Worm (Caenorhabditis elegans) whole organism, early embryonic: Measurements from ENCODE around the gene K11E4.6.

Experiments
- ama-1 ChIP-seq: fragments of 150-350 bp; optimal IDR thresholded peaks from 2 replicates; lab custom pipeline; 2014
- flt-1 ChIP-seq: fragments of 200-800 bp; sonication (Bioruptor generic); IDR thresholded peaks from 2 replicates; pipeline ENCODE4 v1.3.6; 2022; ENCODE audit warnings: missing genetic modification characterization, missing compliant biosample characterization
- hnd-1 ChIP-seq: sonication (generic microtip); optimal IDR thresholded peaks from 2 replicates; lab custom pipeline; 2016; ENCODE audit warnings: missing genetic modification characterization, missing compliant biosample characterization
- pes-1 ChIP-seq: fragments of 200-800 bp; sonication (Bioruptor generic); IDR thresholded peaks from 2 replicates; pipeline ENCODE4 v1.3.6; 2022; ENCODE audit warnings: missing genetic modification reagents, missing genetic modification characterization, missing compliant biosample characterization
- tbx-11 ChIP-seq: fragments of 200-800 bp; sonication (Bioruptor generic); IDR thresholded peaks from 2 replicates; pipeline ENCODE4 v1.3.6; 2022; ENCODE audit warnings: missing genetic modification characterization, missing compliant biosample characterization

DNA sequence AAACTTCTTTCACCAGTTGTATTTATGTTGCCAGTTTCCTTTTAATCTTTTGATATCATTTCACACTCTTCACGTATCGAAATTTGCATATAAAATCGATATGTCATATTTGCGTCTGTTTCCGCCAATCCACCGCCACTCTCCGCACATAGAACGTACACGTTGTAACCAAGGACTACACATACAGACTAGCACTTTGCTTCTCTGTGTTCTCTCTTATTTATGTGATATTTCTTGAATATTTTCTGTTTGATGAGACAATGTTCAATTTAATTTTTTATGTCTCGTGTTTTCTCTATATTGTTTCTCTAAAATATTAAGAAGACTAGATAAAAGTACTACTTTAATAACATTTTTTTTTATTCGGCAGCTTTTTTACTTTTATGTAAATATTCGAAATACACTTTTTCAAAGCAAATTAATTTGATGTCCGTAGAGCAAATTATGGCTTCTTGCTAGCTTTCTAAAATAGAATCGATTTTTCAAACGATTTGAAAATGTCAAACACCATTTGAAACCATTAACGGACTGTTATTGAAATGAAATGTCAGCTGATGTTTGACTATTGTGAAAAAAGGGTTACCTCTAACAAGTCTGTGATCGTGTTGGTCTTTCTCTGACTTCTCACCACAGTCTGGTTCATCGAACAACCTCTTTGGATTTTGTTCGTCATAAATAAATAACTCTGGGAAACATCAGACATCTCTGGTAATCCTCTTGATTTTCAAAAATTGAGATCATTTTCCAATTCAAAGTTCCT, 28.5 kb downstream of the K11E4.6 start:
- TF ChIP-seq hnd-1 (tag; lab: Kevin White, UChicago) (no peak), pes-1 (GFP tag; lab: Robert Waterston, UW) (no peak), ama-1 (no peak), flt-1 (GFP tag; lab: Robert Waterston, UW) (no peak), tbx-11 (GFP tag; lab: Robert Waterston, UW) (no peak)
